Worm (Caenorhabditis elegans): ENCODE measurements around the gene end-3.

DNA sequence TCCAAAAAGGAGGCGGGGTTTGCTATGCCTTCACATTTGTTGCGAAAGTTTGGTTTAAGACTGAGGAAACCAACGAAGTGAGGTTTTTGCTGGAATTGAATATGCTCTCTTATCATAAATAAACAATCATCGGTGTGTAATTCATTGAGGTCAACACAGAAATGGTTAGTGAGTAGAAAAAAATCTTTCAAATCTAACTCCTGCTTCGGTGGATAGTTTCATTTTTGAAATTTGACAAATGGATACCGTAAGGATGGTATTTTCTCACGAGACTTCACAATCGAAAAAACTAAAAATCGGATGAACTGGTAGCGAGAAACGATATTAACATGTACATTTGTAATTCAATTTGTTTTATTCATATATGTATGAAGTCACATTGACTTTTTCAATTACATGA, 33.7 kb upstream of the end-3 start, which contains the start of gene eol-1:
- TF ChIP-seq mdl-1 (tag; optimal IDR thresholded peaks at IDR 0.05) (no peak), hmg-1.1 (GFP tag; IDR thresholded peaks at IDR 0.05) (no peak), pha-4 (GFP tag; IDR thresholded peaks at IDR 0.05) (no peak), pha-4 (tag; optimal IDR thresholded peaks at IDR 0.05) (no peak), snpc-4 (tag; optimal IDR thresholded peaks at IDR 0.05) (no peak), nhr-6 (tag; optimal IDR thresholded peaks at IDR 0.05) (no peak), R02D3.7 (tag; optimal IDR thresholded peaks at IDR 0.05) (no peak), zip-11 (GFP tag; IDR thresholded peaks at IDR 0.05) (no peak), nhr-77 (tag; optimal IDR thresholded peaks at IDR 0.05) (no peak)
